Worm (Caenorhabditis elegans): ENCODE results near the gene trap-2.

Gene trap-2

DNA sequence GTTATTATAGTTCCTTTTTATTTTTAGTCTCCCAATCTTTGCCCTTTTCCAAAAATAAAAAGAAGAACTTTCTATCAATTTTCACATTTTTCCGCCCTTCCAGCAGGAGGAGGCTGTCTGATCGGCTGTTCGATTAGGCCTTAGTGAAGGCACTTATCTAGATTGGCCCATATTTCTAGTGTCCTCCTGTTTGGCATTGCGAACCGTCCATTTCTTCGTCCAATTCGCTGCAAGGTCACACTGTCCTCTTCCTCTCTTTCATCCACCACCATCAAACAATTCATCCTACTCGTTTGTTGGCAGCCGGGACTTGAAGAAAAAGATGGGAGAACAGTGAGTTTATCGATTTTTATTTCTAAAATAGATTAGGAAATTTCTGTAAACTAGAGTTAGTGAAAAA is 4.3 kb upstream of the trap-2 start, which contains the start of gene T04G9.4:
Gene T04G9.4, plus strand, starts transcription at position 293 of the 400 bp plus-strand sequence.
- TF ChIP-seq hlh-6 (tag; optimal IDR thresholded peaks at IDR 0.05) (no peak), fkh-6 (tag; optimal IDR thresholded peaks at IDR 0.05) (no peak), syd-9 (tag; optimal IDR thresholded peaks at IDR 0.05) (no peak), ceh-48 (tag; optimal IDR thresholded peaks at IDR 0.05) (no peak), pha-2 (tag; optimal IDR thresholded peaks at IDR 0.05) (no peak), elt-4 (tag; optimal IDR thresholded peaks at IDR 0.05) (no peak), ceh-30 (tag; optimal IDR thresholded peaks at IDR 0.05) (no peak), ceh-2 (tag; optimal IDR thresholded peaks at IDR 0.05) (no peak), pqm-1 (tag; optimal IDR thresholded peaks at IDR 0.05) (no peak), ceh-24 (tag; optimal IDR thresholded peaks at IDR 0.05) (no peak), ceh-9 (tag; optimal IDR thresholded peaks at IDR 0.05) (no peak), lim-6 (tag; optimal IDR thresholded peaks at IDR 0.05) (no peak), tbx-7 (tag; optimal IDR thresholded peaks at IDR 0.05) (no peak), ceh-18 (tag; optimal IDR thresholded peaks at IDR 0.05) (no peak), pag-3 (tag; optimal IDR thresholded peaks at IDR 0.05; ENCODE audit: borderline replicate concordance) (no peak), ceh-6 (GFP tag; optimal IDR thresholded peaks at IDR 0.05) (no peak), K02D7.2 (tag; optimal IDR thresholded peaks at IDR 0.05) (no peak), che-1 (tag; optimal IDR thresholded peaks at IDR 0.05) (no peak)

DNA sequence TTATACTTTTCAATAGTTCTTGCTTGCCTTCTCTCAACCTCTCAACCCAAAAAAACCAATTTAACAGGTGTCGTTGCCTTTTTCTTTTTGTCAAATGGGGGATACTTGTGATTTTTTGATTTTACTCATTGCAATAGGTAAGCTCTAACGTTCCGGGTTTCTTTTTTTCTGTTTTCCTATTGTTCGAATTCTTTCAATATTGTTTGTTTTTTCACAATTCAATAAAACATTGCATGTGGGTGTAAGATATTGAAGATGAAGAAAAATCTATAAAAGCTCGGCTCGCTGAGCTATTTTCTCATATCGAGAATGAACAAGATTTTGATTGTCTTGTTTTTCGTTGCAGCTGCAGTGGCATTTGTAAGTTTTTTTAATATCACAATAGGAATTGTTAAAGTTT is 2.7 kb upstream of the trap-2 start, which contains the start of gene T04G9.7:
Gene T04G9.7, plus strand, starts transcription at position 301 of the 400 bp plus-strand sequence.
- TF ChIP-seq F13H6.1 (tag; optimal IDR thresholded peaks at IDR 0.05) (no peak), ceh-22 (tag; optimal IDR thresholded peaks at IDR 0.05) (no peak)

DNA sequence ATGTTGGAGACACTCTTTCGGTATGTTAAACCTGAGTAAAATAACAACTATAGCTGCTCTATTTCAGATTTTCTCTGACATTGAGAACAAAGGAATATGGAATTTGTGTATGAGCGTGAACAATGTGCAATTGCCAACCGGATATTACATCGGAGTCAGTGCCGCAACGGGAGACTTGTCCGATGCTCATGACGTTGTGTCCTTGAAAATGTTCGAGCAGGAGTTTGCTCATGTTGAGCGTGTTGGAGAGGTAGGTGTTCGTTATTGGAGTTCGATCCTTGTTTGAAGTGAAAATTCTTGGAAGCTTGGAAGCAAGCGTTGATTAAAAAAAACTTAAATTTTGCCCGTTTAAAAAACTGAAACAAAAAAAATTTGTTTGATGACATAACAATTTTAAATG is 1.7 kb upstream of the trap-2 start:
- TF ChIP-seq hlh-6 (tag; optimal IDR thresholded peaks at IDR 0.05) (no peak), tbx-7 (tag; optimal IDR thresholded peaks at IDR 0.05) (no peak), dve-1 (tag; optimal IDR thresholded peaks at IDR 0.05) (no peak)

- TF ChIP-seq npax-4 (tag; optimal IDR thresholded peaks at IDR 0.05) = no peak
- TF ChIP-seq ahr-1 (tag; optimal IDR thresholded peaks at IDR 0.05) = no peak
- no peak for TF ChIP-seq lin-11 (tag; optimal IDR thresholded peaks at IDR 0.05)
- no peak for TF ChIP-seq syd-9 (tag; optimal IDR thresholded peaks at IDR 0.05)
- TF ChIP-seq ceh-14 (tag; optimal IDR thresholded peaks at IDR 0.05) = peak; percentile 2
- no peak for TF ChIP-seq ama-1 (optimal IDR thresholded peaks at IDR 0.05)
These were observed 4.4 kb downstream of the trap-2 start, which contains the start of gene dyf-11 for ce11 chrX:763452-763851. Gene dyf-11, plus strand, starts transcription at chrX:763752.

ce11 chrX:760579-760978 is 7.3 kb downstream of the trap-2 start:
- no peak for TF ChIP-seq pqm-1 (tag; optimal IDR thresholded peaks at IDR 0.05)
- no peak for TF ChIP-seq madf-2 (tag; optimal IDR thresholded peaks at IDR 0.05)
- no peak for TF ChIP-seq unc-55 (GFP tag; optimal IDR thresholded peaks at IDR 0.05)
- TF ChIP-seq hlh-15 (tag; optimal IDR thresholded peaks at IDR 0.05) = no peak
- TF ChIP-seq ceh-18 (tag; optimal IDR thresholded peaks at IDR 0.05) = no peak
- no peak for TF ChIP-seq sox-2 (GFP tag; IDR thresholded peaks at IDR 0.05)
- no peak for TF ChIP-seq syd-9 (tag; optimal IDR thresholded peaks at IDR 0.05)
- TF ChIP-seq ceh-24 (tag; optimal IDR thresholded peaks at IDR 0.05) = no peak
- TF ChIP-seq F13H6.1 (tag; optimal IDR thresholded peaks at IDR 0.05) = no peak
- no peak for TF ChIP-seq hlh-6 (tag; optimal IDR thresholded peaks at IDR 0.05)
- no peak for TF ChIP-seq unc-3 (GFP tag; conservative IDR thresholded peaks at IDR 0.05)
- no peak for TF ChIP-seq unc-3 (tag; optimal IDR thresholded peaks at IDR 0.05)
- no peak for TF ChIP-seq C38D4.7 (GFP tag; optimal IDR thresholded peaks at IDR 0.05)
- TF ChIP-seq lin-11 (tag; optimal IDR thresholded peaks at IDR 0.05) = no peak
- peak; percentile 60 for TF ChIP-seq unc-86 (tag; optimal IDR thresholded peaks at IDR 0.05)
- TF ChIP-seq pha-4 (tag; optimal IDR thresholded peaks at IDR 0.05) = no peak
- no peak for TF ChIP-seq odd-2 (tag; optimal IDR thresholded peaks at IDR 0.05)
- no peak for TF ChIP-seq pros-1 (tag; optimal IDR thresholded peaks at IDR 0.05)
- no peak for TF ChIP-seq mec-3 (tag; optimal IDR thresholded peaks at IDR 0.05; ENCODE audit: borderline replicate concordance)
- TF ChIP-seq ceh-2 (tag; optimal IDR thresholded peaks at IDR 0.05) = no peak
- TF ChIP-seq ceh-45 (GFP tag; IDR thresholded peaks at IDR 0.05) = no peak
- no peak for TF ChIP-seq nhr-232 (tag; optimal IDR thresholded peaks at IDR 0.05)
- peak; percentile 20 for TF ChIP-seq sox-4 (tag; optimal IDR thresholded peaks at IDR 0.05)
- TF ChIP-seq Y22D7AL.16 (tag; optimal IDR thresholded peaks at IDR 0.05) = no peak
- TF ChIP-seq gmeb-2 (tag; optimal IDR thresholded peaks at IDR 0.05) = no peak
- no peak for TF ChIP-seq C08G9.2 (tag; optimal IDR thresholded peaks at IDR 0.05)
- no peak for TF ChIP-seq ceh-30 (tag; optimal IDR thresholded peaks at IDR 0.05)
- TF ChIP-seq nfya-1 (tag; optimal IDR thresholded peaks at IDR 0.05) = peak; percentile 38
- no peak for TF ChIP-seq hlh-30 (tag; optimal IDR thresholded peaks at IDR 0.05; ENCODE audit: insufficient read depth)

Data from whole organism, late embryonic.